Worm (Caenorhabditis elegans) whole organism, L3 larva: Measurements from ENCODE around the gene fbxa-95.

ENCODE experiments used
- R02D3.7 ChIP-seq: fragments of 150-350 bp; optimal IDR thresholded peaks from 2 replicates; lab custom pipeline; 2014; ENCODE audit warnings: missing biosample characterization, missing genetic modification characterization
- ceh-28 ChIP-seq: fragments of 150-350 bp; optimal IDR thresholded peaks from 2 replicates; lab custom pipeline; 2014; ENCODE audit warnings: missing biosample characterization, missing genetic modification reagents, missing genetic modification characterization
- elt-3 ChIP-seq, 3 experiments: fragments of 150-350 bp in 1 of 3; sonication (generic microtip) in 2 of 3; optimal IDR thresholded peaks; 2 replicates in 2 of 3; 4 replicates in 1 of 3; lab custom pipeline; 2014 to 2017; ENCODE audit warnings: missing biosample characterization in 3 of 3, missing genetic modification characterization in 3 of 3
- fkh-10 ChIP-seq: sonication (generic microtip); optimal IDR thresholded peaks from 2 replicates; lab custom pipeline; 2017; ENCODE audit warnings: missing biosample characterization, missing genetic modification reagents, missing genetic modification characterization
- fos-1 ChIP-seq: fragments of 150-350 bp; optimal IDR thresholded peaks from 2 replicates; lab custom pipeline; 2014; ENCODE audit warnings: missing biosample characterization, missing genetic modification characterization
- lin-39 ChIP-seq: fragments of 150-350 bp; optimal IDR thresholded peaks from 2 replicates; lab custom pipeline; 2018; ENCODE audit warnings: missing biosample characterization, missing genetic modification reagents, missing genetic modification characterization
- mml-1 ChIP-seq: fragments of 150-350 bp; sonication (generic microtip); optimal IDR thresholded peaks from 3 replicates; lab custom pipeline; 2014; ENCODE audit warnings: missing biosample characterization, missing genetic modification characterization
- nhr-11 ChIP-seq: fragments of 150-350 bp; optimal IDR thresholded peaks from 2 replicates; lab custom pipeline; 2014; ENCODE audit warnings: missing biosample characterization, missing genetic modification characterization
- nhr-237 ChIP-seq: fragments of 150-350 bp; optimal IDR thresholded peaks from 2 replicates; lab custom pipeline; 2014; ENCODE audit warnings: missing biosample characterization, missing genetic modification characterization
- sea-2 ChIP-seq: fragments of 150-350 bp; sonication (generic microtip); optimal IDR thresholded peaks from 4 replicates; lab custom pipeline; 2014; ENCODE audit warnings: missing biosample characterization, missing genetic modification reagents, missing genetic modification characterization
- snpc-4 ChIP-seq: fragments of 150-350 bp; optimal IDR thresholded peaks from 2 replicates; lab custom pipeline; 2014; ENCODE audit warnings: missing biosample characterization, missing genetic modification characterization
- unc-62 ChIP-seq: fragments of 150-350 bp; sonication (generic microtip); optimal IDR thresholded peaks from 4 replicates; lab custom pipeline; 2014; ENCODE audit warnings: missing biosample characterization, missing genetic modification reagents, missing genetic modification characterization
- ztf-11 ChIP-seq: fragments of 150-350 bp; optimal IDR thresholded peaks from 2 replicates; lab custom pipeline; 2014; ENCODE audit warnings: missing biosample characterization, missing genetic modification characterization

DNA sequence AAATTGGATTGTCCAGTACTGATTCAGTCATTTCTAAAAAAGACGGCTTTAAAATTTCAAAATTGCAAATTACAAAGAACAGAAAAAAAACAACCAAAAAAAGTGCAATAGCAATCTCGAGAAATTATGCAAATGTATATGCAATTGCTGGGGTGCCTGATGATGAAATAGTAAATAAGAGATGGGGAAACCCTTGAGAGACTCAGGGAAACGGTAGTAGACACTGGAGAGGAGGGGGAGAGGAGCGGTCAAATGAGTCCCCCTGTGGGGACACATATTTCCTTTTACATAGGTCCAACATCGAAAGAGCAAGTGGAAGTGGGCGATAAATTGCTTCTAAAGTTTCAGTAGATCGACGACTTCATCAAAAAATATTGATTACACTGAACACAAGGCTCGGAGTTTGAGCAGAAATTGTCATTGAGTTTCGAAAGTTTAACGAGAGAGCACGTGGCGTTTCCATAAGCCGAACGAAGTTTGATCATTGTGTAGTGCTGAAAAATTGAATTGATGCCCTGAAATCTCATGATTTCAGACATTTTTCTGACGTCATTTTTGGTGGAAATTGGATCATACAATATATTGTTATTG lies 39.2 kb downstream of the fbxa-95 start, which contains the start of the genes fbxa-153 and str-12:
- TF ChIP-seq unc-62 (no peak), ztf-11 (no peak), lin-39 (peak; percentile 46), nhr-11 (tag; lab: Kevin White, UChicago) (no peak), nhr-237 (tag; lab: Kevin White, UChicago) (no peak), sea-2 (GFP tag; lab: Kevin White, UChicago) (no peak), mml-1 (tag; lab: Kevin White, UChicago) (no peak), elt-3 (tag; optimal IDR thresholded peaks at IDR 0.05; lab: Kevin White, UChicago) (no peak), fos-1 (tag; lab: Kevin White, UChicago) (no peak), ceh-28 (tag; lab: Kevin White, UChicago) (no peak), R02D3.7 (tag; lab: Kevin White, UChicago) (no peak), fkh-10 (no peak), snpc-4 (tag; lab: Kevin White, UChicago) (peak; percentile 23)
